Worm (Caenorhabditis elegans) whole organism, dauer: ENCODE data around the gene F25E5.5.

Experiments used
- unc-62 ChIP-seq: sonication (generic microtip); optimal IDR thresholded peaks from 2 replicates; lab custom pipeline; 2017; ENCODE audit warnings: missing biosample characterization, missing genetic modification reagents, missing genetic modification characterization

The F25E5.5 gene

ce11 chrV:7454236-7454635 is 7.2 kb downstream of the F25E5.5 start, which contains the start of gene try-8:
TSS of gene try-8 (minus strand) at chrV:7454336.
- TF ChIP-seq unc-62, result no peak

DNA sequence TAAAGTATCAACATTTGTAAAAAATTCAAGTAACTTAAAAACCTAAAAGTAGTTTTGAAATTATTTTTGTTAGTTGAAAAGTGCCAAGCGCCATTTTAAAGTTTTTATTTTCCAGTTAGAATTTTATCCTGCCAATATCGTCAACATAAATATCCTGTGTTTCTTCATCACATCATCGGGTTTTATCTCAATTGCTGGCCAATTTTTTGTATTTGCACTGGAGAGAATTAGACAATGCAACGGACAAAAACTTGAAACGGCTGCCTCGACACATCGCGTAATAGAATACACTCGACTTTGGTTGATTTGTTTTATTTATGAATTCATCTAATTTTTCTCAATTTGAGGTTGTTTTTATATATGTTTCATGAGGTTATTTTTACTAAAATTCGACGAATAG is 7.9 kb downstream of the F25E5.5 start, which contains the start of gene F25E5.2:
Gene F25E5.2, plus strand, starts transcription at position 301 of the 400 bp plus-strand sequence.
- no peak for TF ChIP-seq unc-62

DNA sequence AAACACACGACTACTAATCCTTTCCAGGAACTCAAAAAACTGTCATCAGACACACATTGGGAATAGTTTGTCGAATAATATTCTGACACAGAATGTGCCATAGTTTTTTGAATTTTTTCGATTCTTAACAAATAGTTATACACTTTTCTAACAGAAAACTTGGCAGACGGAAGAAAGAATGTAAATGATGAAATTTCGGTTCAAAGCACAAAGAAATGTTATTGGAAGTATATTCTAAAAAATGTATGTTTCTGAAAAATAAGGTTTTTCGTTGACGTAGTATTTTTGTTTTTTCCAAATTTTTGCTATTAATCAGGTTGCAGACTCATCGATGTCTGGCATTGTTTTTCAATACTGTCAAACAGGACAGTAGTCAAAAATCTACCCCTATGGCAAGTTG is 13.8 kb downstream of the F25E5.5 start, which contains the start of gene srh-92:
Gene srh-92, minus strand, starts transcription at position 101 of the 400 bp plus-strand sequence.
- no peak for TF ChIP-seq unc-62

ce11 chrV:7464696-7465095 is 17.6 kb downstream of the F25E5.5 start, which contains the start of gene srh-89:
TSS of gene srh-89 (minus strand) at chrV:7464796.
- TF ChIP-seq unc-62, result no peak

DNA sequence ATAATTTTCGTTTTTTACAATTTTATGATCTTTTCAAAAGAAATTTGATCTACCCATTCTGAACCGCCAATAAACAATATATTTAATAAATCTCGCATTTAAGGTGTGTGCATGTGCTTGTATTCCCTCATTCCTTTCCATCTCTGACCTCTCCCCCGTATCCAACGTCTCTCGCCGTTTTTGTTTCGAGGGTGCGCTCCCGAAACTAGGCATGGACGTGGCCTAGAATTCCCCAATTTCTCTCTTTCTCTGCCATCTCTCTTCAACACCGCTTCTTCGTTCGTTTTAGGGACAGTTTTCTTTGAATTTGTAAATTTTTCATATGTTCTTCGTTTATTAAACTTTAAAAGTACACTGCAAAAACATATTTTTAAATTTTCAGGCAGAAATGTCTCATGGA is 18.4 kb downstream of the F25E5.5 start, which contains the start of gene F25E5.1:
Gene F25E5.1, plus strand, starts transcription at position 376 of the 400 bp plus-strand sequence.
- no peak for TF ChIP-seq unc-62

- TF ChIP-seq unc-62, result no peak
Observed at ce11 chrV:7472815-7473214, 25.8 kb downstream of the F25E5.5 start, which contains the start of gene str-28. TSS of gene str-28 (minus strand) at chrV:7472915.

ce11 chrV:7476766-7477165 is 29.7 kb downstream of the F25E5.5 start, which contains the start of gene srh-125:
TSS of gene srh-125 (minus strand) at chrV:7476866.
- no peak for TF ChIP-seq unc-62

DNA sequence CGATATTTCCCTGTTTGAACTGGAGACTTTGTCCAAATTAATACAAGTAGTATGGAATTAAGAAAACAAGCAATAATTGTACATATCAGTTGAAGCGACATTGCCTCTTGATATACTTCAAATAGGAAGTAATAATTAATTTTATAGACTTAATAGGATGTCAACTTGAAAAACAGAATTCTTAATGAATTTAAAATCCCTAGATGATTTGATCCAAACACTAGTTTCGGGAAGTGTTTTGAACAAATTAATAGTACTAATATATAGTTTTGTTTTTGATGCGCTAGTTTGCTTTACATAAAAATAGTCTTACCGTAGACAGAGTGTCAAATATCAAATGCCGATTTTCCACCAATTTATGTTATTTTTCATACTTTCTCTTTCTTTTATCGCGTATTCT is 31.3 kb downstream of the F25E5.5 start, which contains the start of gene str-190:
Gene str-190, minus strand, starts transcription at position 101 of the 400 bp plus-strand sequence.
- TF ChIP-seq unc-62, result no peak

- TF ChIP-seq unc-62, result no peak
Observed at ce11 chrV:7480949-7481348, 33.9 kb downstream of the F25E5.5 start, which contains the start of gene C18B10.6. TSS of gene C18B10.6 (minus strand) at chrV:7481049.

ce11 chrV:7485000-7485399 is 37.9 kb downstream of the F25E5.5 start, which contains the start of gene srbc-8:
TSS of gene srbc-8 (minus strand) at chrV:7485100.
- TF ChIP-seq unc-62, result no peak

DNA sequence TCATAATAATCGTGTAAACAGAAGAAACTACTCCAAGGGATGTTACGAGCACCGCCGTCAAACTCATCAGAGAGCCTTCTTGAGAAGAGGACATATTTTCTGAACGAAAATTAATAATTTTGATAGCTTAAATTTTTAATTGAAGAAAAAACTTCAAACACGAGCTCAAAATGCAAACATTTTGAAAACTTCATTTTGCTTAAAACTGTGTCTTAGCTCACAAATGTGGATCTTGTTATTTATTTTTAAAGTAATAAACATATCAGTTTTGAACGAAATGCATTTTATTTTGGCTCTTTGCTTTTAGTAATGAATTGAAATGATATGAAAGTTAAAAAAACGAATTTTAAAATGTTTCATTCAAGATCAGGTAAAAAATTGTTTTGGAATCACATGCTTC is 40.5 kb downstream of the F25E5.5 start, which contains the start of gene srbc-7:
Gene srbc-7, minus strand, starts transcription at position 101 of the 400 bp plus-strand sequence.
- no peak for TF ChIP-seq unc-62

- TF ChIP-seq unc-62, result no peak
Observed at ce11 chrV:7490340-7490739, 43.3 kb downstream of the F25E5.5 start, which contains the start of gene srbc-9. TSS of gene srbc-9 (minus strand) at chrV:7490440.

- TF ChIP-seq unc-62, result no peak
Observed at ce11 chrV:7492924-7493323, 45.9 kb downstream of the F25E5.5 start, which contains the start of gene srbc-10. TSS of gene srbc-10 (minus strand) at chrV:7493024.

DNA sequence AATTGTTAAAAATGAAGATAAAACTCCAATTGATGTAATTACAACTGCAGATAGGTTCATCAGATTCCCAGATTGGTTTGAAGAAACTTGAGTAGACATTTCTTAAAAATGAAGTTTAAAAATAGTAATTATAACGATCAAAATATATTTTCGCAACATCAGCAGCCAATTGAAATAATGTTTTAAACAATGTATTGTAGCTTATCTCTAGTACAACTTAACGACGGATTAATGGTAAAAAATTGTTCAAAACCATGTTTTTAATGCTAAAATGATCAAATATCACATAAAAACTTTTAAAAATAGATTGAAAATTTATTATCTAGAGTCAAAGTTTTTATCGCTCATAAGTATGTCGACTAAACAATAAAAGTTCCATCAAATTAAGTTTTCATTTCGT is 48.1 kb downstream of the F25E5.5 start, which contains the start of gene srbc-11:
Gene srbc-11, minus strand, starts transcription at position 101 of the 400 bp plus-strand sequence.
- no peak for TF ChIP-seq unc-62

ce11 chrV:7497440-7497839 is 50.4 kb downstream of the F25E5.5 start, which contains the start of gene srh-79:
TSS of gene srh-79 (plus strand) at chrV:7497740.
- no peak for TF ChIP-seq unc-62
